Worm (Caenorhabditis elegans): ENCODE data around the gene clec-227.

clec-227 gene

ce11 chrV:14496446-14496845 is 24.1 kb downstream of the clec-227 start:
- TF ChIP-seq ces-1 (GFP tag; optimal IDR thresholded peaks at IDR 0.05): peak; percentile 86
- peak; percentile 27 for TF ChIP-seq unc-62 (GFP tag; optimal IDR thresholded peaks at IDR 0.05)
- no peak for TF ChIP-seq sem-2 (GFP tag; optimal IDR thresholded peaks at IDR 0.05)
- TF ChIP-seq drap-1 (GFP tag; optimal IDR thresholded peaks at IDR 0.05): peak; percentile 51

ce11 chrV:14498204-14498603 is 25.9 kb downstream of the clec-227 start:
- peak; percentile 52 for TF ChIP-seq mep-1 (tag; optimal IDR thresholded peaks at IDR 0.05)
- no peak for TF ChIP-seq elt-3 (tag; optimal IDR thresholded peaks at IDR 0.05)
- TF ChIP-seq sptf-1 (tag; optimal IDR thresholded peaks at IDR 0.05): peak; percentile 46
- TF ChIP-seq zip-8 (tag; optimal IDR thresholded peaks at IDR 0.05): no peak
- no peak for TF ChIP-seq hlh-1 (tag; optimal IDR thresholded peaks at IDR 0.05)
- TF ChIP-seq unc-62 (GFP tag; optimal IDR thresholded peaks at IDR 0.05): no peak
- TF ChIP-seq cnd-1 (tag; optimal IDR thresholded peaks at IDR 0.05): peak; percentile 22
- TF ChIP-seq mls-2 (tag; optimal IDR thresholded peaks at IDR 0.05): peak; percentile 50
- TF ChIP-seq nhr-237 (tag; optimal IDR thresholded peaks at IDR 0.05): no peak
- TF ChIP-seq mab-5 (tag; optimal IDR thresholded peaks at IDR 0.05): no peak
- TF ChIP-seq ham-2 (GFP tag; optimal IDR thresholded peaks at IDR 0.05): peak; percentile 63
- peak; percentile 8 for TF ChIP-seq ces-1 (GFP tag; optimal IDR thresholded peaks at IDR 0.05)
- no peak for TF ChIP-seq sem-2 (GFP tag; optimal IDR thresholded peaks at IDR 0.05)
- TF ChIP-seq lin-13 (tag; optimal IDR thresholded peaks at IDR 0.05): peak; percentile 51
- TF ChIP-seq M03D4.4 (tag; optimal IDR thresholded peaks at IDR 0.05): no peak
- peak; percentile 84 for TF ChIP-seq nhr-2 (tag; optimal IDR thresholded peaks at IDR 0.05)
- no peak for TF ChIP-seq nhr-76 (tag; optimal IDR thresholded peaks at IDR 0.05)
- TF ChIP-seq nhr-28 (tag; optimal IDR thresholded peaks at IDR 0.05): no peak

ce11 chrV:14499074-14499864 is 26.9 kb downstream of the clec-227 start:
- TF ChIP-seq ceh-83 (GFP tag; optimal IDR thresholded peaks at IDR 0.05) (no peak), drap-1 (GFP tag; optimal IDR thresholded peaks at IDR 0.05) (peak; percentile 23)

- TF ChIP-seq ztf-11 (tag; optimal IDR thresholded peaks at IDR 0.05) (no peak), unc-120 (tag; optimal IDR thresholded peaks at IDR 0.05; ENCODE audit: poor library complexity, severe bottlenecking) (no peak), ces-1 (GFP tag; optimal IDR thresholded peaks at IDR 0.05) (peak; percentile 15), nhr-237 (tag; optimal IDR thresholded peaks at IDR 0.05) (no peak), lin-32 (GFP tag; optimal IDR thresholded peaks at IDR 0.05) (no peak), lin-13 (tag; optimal IDR thresholded peaks at IDR 0.05) (no peak), cnd-1 (tag; optimal IDR thresholded peaks at IDR 0.05) (no peak)
Observed at ce11 chrV:14500554-14500953, 28.2 kb downstream of the clec-227 start.

- TF ChIP-seq flh-1 (GFP tag; optimal IDR thresholded peaks at IDR 0.05) (no peak), elt-1 (tag; optimal IDR thresholded peaks at IDR 0.05; ENCODE audit: borderline replicate concordance, insufficient read depth) (no peak), hlh-1 (tag; optimal IDR thresholded peaks at IDR 0.05) (peak; percentile 10), lsy-2 (tag; optimal IDR thresholded peaks at IDR 0.05) (no peak), ceh-43 (GFP tag; optimal IDR thresholded peaks at IDR 0.05) (no peak), cnd-1 (tag; optimal IDR thresholded peaks at IDR 0.05) (peak; percentile 56), ceh-83 (GFP tag; optimal IDR thresholded peaks at IDR 0.05) (no peak), zip-8 (tag; optimal IDR thresholded peaks at IDR 0.05) (peak; percentile 81), lin-32 (GFP tag; optimal IDR thresholded peaks at IDR 0.05) (no peak), nhr-2 (tag; optimal IDR thresholded peaks at IDR 0.05) (peak; percentile 99), sptf-1 (tag; optimal IDR thresholded peaks at IDR 0.05) (peak; percentile 32), drap-1 (GFP tag; optimal IDR thresholded peaks at IDR 0.05) (peak; percentile 73), unc-120 (tag; optimal IDR thresholded peaks at IDR 0.05; ENCODE audit: poor library complexity, severe bottlenecking) (no peak), ham-2 (GFP tag; optimal IDR thresholded peaks at IDR 0.05) (no peak), mls-2 (tag; optimal IDR thresholded peaks at IDR 0.05) (no peak), mab-5 (tag; optimal IDR thresholded peaks at IDR 0.05) (no peak), pha-4 (tag; optimal IDR thresholded peaks at IDR 0.05) (no peak), nhr-237 (tag; optimal IDR thresholded peaks at IDR 0.05) (no peak), lin-13 (tag; optimal IDR thresholded peaks at IDR 0.05) (no peak), ces-1 (GFP tag; optimal IDR thresholded peaks at IDR 0.05) (no peak), nhr-12 (tag; optimal IDR thresholded peaks at IDR 0.05) (no peak), unc-62 (GFP tag; optimal IDR thresholded peaks at IDR 0.05) (no peak)
Observed at ce11 chrV:14501136-14501535, 28.8 kb downstream of the clec-227 start, which contains the start of gene R02D5.24. Gene R02D5.24 (plus strand): TSS chrV:14501340.
